Worm (Caenorhabditis elegans) whole organism, L3 larva: Measurements from ENCODE around the gene set-20.

Source experiments
- R02D3.7 ChIP-seq: fragments of 150-350 bp; optimal IDR thresholded peaks from 2 replicates; lab custom pipeline; 2014; ENCODE audit warnings: missing biosample characterization, missing genetic modification characterization
- ZK546.5 ChIP-seq: sonication (generic microtip); optimal IDR thresholded peaks from 2 replicates; lab custom pipeline; 2017; ENCODE audit warnings: missing biosample characterization, missing genetic modification characterization
- aly-2 ChIP-seq: fragments of 150-350 bp; optimal IDR thresholded peaks from 2 replicates; lab custom pipeline; 2014; ENCODE audit warnings: missing biosample characterization, missing genetic modification characterization
- ceh-16 ChIP-seq: sonication (generic microtip); optimal IDR thresholded peaks from 2 replicates; lab custom pipeline; 2017; ENCODE audit warnings: missing biosample characterization, missing genetic modification characterization
- daf-12 ChIP-seq: fragments of 150-350 bp; optimal IDR thresholded peaks from 2 replicates; lab custom pipeline; 2014; ENCODE audit warnings: missing biosample characterization, missing genetic modification reagents, missing genetic modification characterization
- elt-1 ChIP-seq: fragments of 150-350 bp; optimal IDR thresholded peaks from 2 replicates; lab custom pipeline; 2014; ENCODE audit warnings: missing biosample characterization, missing genetic modification characterization
- elt-2 ChIP-seq: sonication (generic microtip); optimal IDR thresholded peaks from 2 replicates; lab custom pipeline; 2016; ENCODE audit warnings: missing genetic modification reagents, mild to moderate bottlenecking, missing genetic modification characterization, missing compliant biosample characterization
- elt-3 ChIP-seq, 3 experiments: fragments of 150-350 bp in 1 of 3; sonication (generic microtip) in 2 of 3; optimal IDR thresholded peaks; 2 replicates in 2 of 3; 4 replicates in 1 of 3; lab custom pipeline; 2014 to 2017; ENCODE audit warnings: missing biosample characterization in 3 of 3, missing genetic modification characterization in 3 of 3
- eor-1 ChIP-seq, 2 experiments: fragments of 150-350 bp; optimal IDR thresholded peaks; 2 replicates each; lab custom pipeline; 2014 to 2018; ENCODE audit warnings: missing biosample characterization in 2 of 2, missing genetic modification characterization in 2 of 2
- fkh-2 ChIP-seq: fragments of 150-350 bp; optimal IDR thresholded peaks from 2 replicates; lab custom pipeline; 2014; ENCODE audit warnings: missing biosample characterization, missing genetic modification reagents, missing genetic modification characterization
- lin-39 ChIP-seq: fragments of 150-350 bp; optimal IDR thresholded peaks from 2 replicates; lab custom pipeline; 2018; ENCODE audit warnings: missing biosample characterization, missing genetic modification reagents, missing genetic modification characterization
- mdl-1 ChIP-seq: fragments of 150-350 bp; optimal IDR thresholded peaks from 2 replicates; lab custom pipeline; 2014; ENCODE audit warnings: missing biosample characterization, missing genetic modification characterization
- mml-1 ChIP-seq: fragments of 150-350 bp; sonication (generic microtip); optimal IDR thresholded peaks from 3 replicates; lab custom pipeline; 2014; ENCODE audit warnings: missing biosample characterization, missing genetic modification characterization
- nhr-12 ChIP-seq: fragments of 150-350 bp; optimal IDR thresholded peaks from 2 replicates; lab custom pipeline; 2014; ENCODE audit warnings: missing biosample characterization, missing genetic modification characterization
- nhr-23 ChIP-seq: fragments of 150-350 bp; optimal IDR thresholded peaks from 2 replicates; lab custom pipeline; 2014; ENCODE audit warnings: missing biosample characterization, missing genetic modification reagents, missing genetic modification characterization
- nhr-237 ChIP-seq: fragments of 150-350 bp; optimal IDR thresholded peaks from 2 replicates; lab custom pipeline; 2014; ENCODE audit warnings: missing biosample characterization, missing genetic modification characterization
- nhr-25 ChIP-seq: sonication (generic microtip); optimal IDR thresholded peaks from 2 replicates; lab custom pipeline; 2017; ENCODE audit warnings: missing biosample characterization, missing genetic modification characterization
- nhr-43 ChIP-seq: sonication (generic microtip); optimal IDR thresholded peaks from 2 replicates; lab custom pipeline; 2016; ENCODE audit warnings: mild to moderate bottlenecking, missing genetic modification characterization, missing compliant biosample characterization; ENCODE audit not compliant: poor library complexity, severe bottlenecking
- nhr-76 ChIP-seq: fragments of 150-350 bp; sonication (generic microtip); optimal IDR thresholded peaks from 5 replicates; lab custom pipeline; 2014; ENCODE audit warnings: missing biosample characterization, missing genetic modification characterization
- pqm-1 ChIP-seq: fragments of 150-350 bp; optimal IDR thresholded peaks from 2 replicates; lab custom pipeline; 2017; ENCODE audit warnings: missing biosample characterization, missing genetic modification characterization, inconsistent platforms
- tbx-2 ChIP-seq: sonication (generic microtip); optimal IDR thresholded peaks from 2 replicates; lab custom pipeline; 2016; ENCODE audit warnings: mild to moderate bottlenecking, missing genetic modification characterization, missing compliant biosample characterization
- unc-39 ChIP-seq: sonication (generic microtip); optimal IDR thresholded peaks from 4 replicates; lab custom pipeline; 2017; ENCODE audit warnings: missing biosample characterization, missing genetic modification characterization
- unc-62 ChIP-seq: fragments of 150-350 bp; sonication (generic microtip); optimal IDR thresholded peaks from 4 replicates; lab custom pipeline; 2014; ENCODE audit warnings: missing biosample characterization, missing genetic modification reagents, missing genetic modification characterization
- zag-1 ChIP-seq: fragments of 150-350 bp; optimal IDR thresholded peaks from 2 replicates; lab custom pipeline; 2014; ENCODE audit warnings: missing biosample characterization, missing genetic modification characterization
- ztf-11 ChIP-seq: fragments of 150-350 bp; optimal IDR thresholded peaks from 2 replicates; lab custom pipeline; 2014; ENCODE audit warnings: missing biosample characterization, missing genetic modification characterization

set-20 gene

ce11 chrX:5645606-5646005 lies 40.4 kb downstream of the set-20 start:
- TF ChIP-seq nhr-76 (tag; lab: Kevin White, UChicago), result no peak
- TF ChIP-seq elt-3 (tag; optimal IDR thresholded peaks at IDR 0.05; lab: Kevin White, UChicago), result peak in 1 of 3 experiments; percentile 55
- TF ChIP-seq elt-1 (tag; lab: Kevin White, UChicago), result peak; percentile 82
- TF ChIP-seq nhr-23 (tag; lab: Kevin White, UChicago), result peak; percentile 44
- peak; percentile 89 for TF ChIP-seq nhr-43 (tag; lab: Kevin White, UChicago)
- TF ChIP-seq aly-2 (tag; lab: Kevin White, UChicago), result no peak
- TF ChIP-seq nhr-25, result peak; percentile 76
- peak; percentile 1 for TF ChIP-seq mdl-1 (tag; lab: Kevin White, UChicago)
- TF ChIP-seq, all 47 proteins: peak for 6

ce11 chrX:5644112-5644511 lies 41.8 kb downstream of the set-20 start:
- TF ChIP-seq nhr-12 (tag; lab: Kevin White, UChicago) (no peak), daf-12 (tag; lab: Kevin White, UChicago) (no peak), unc-62 (GFP tag; lab: Kevin White, UChicago) (no peak), mml-1 (tag; lab: Kevin White, UChicago) (no peak), tbx-2 (no peak), zag-1 (tag; lab: Kevin White, UChicago) (no peak), unc-39 (no peak), pqm-1 (tag; lab: Kevin White, UChicago) (no peak), fkh-2 (tag; lab: Kevin White, UChicago) (no peak)

- no peak for TF ChIP-seq R02D3.7
- no peak for TF ChIP-seq daf-12 (tag; lab: Kevin White, UChicago)
- no peak for TF ChIP-seq nhr-25
- TF ChIP-seq nhr-23 (tag; lab: Kevin White, UChicago), result no peak
- TF ChIP-seq, all 47 proteins: peak for 0
Observed at ce11 chrX:5641315-5641714, 44.6 kb downstream of the set-20 start, which contains the start of gene T22B7.4. TSS of gene T22B7.4 (minus strand) at chrX:5641415.

ce11 chrX:5639562-5639961 lies 46.4 kb downstream of the set-20 start:
- TF ChIP-seq nhr-76 (tag; lab: Kevin White, UChicago) (no peak), lin-39 (tag; lab: Kevin White, UChicago) (no peak), nhr-12 (tag; lab: Kevin White, UChicago) (no peak), unc-39 (no peak), nhr-237 (tag; lab: Kevin White, UChicago) (no peak), nhr-23 (tag; lab: Kevin White, UChicago) (no peak), mml-1 (tag; lab: Kevin White, UChicago) (no peak), eor-1 (tag; optimal IDR thresholded peaks at IDR 0.05; lab: Kevin White, UChicago) (no peak), mdl-1 (tag; lab: Kevin White, UChicago) (no peak), ZK546.5 (tag; lab: Kevin White, UChicago) (no peak), elt-2 (tag; lab: Kevin White, UChicago) (no peak), ceh-16 (tag; lab: Kevin White, UChicago) (no peak), ztf-11 (tag; lab: Kevin White, UChicago) (no peak)

- TF ChIP-seq elt-2 (tag; lab: Kevin White, UChicago) (peak; percentile 25), elt-3 (tag; optimal IDR thresholded peaks at IDR 0.05; lab: Kevin White, UChicago) (no peak)
Observed at ce11 chrX:5631626-5632025, 54.3 kb downstream of the set-20 start, which contains the start of gene T22B7.8. TSS of gene T22B7.8 (plus strand) at chrX:5631926.

ce11 chrX:5631008-5631407 lies 55.0 kb downstream of the set-20 start:
- TF ChIP-seq daf-12 (tag; lab: Kevin White, UChicago), result no peak
- TF ChIP-seq nhr-23 (tag; lab: Kevin White, UChicago), result peak; percentile 70
- peak in 1 of 3 experiments; percentile 10 for TF ChIP-seq elt-3 (tag; optimal IDR thresholded peaks at IDR 0.05; lab: Kevin White, UChicago)
